Worm (Caenorhabditis elegans): ENCODE data around the gene C56G2.4.

C56G2.4 gene

DNA sequence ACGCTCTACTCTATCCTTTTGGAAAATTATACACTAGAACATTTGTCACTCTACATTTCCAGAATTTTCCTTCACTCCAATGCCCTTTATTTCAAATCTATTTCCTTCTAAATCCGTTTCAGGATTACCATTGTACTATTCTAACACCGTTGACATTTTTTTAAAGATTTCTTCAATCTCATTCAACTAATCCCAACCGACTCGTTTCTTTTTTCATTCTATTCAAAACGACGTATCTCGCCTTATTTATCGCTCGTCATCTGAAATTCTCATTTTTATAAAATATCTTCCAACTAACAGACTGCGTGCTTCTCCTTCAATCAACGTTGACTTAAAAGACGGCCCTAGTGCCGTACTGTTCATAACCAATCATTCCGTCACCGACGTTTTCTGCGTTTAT is 21.6 kb downstream of the C56G2.4 start, which contains the start of gene akap-1:
Gene akap-1 (plus strand): TSS at position 301 of the 400 bp plus-strand sequence.
- TF ChIP-seq nhr-43 (tag; optimal IDR thresholded peaks at IDR 0.05; ENCODE audit: poor library complexity, severe bottlenecking) (no peak), unc-62 (GFP tag; optimal IDR thresholded peaks at IDR 0.05) (no peak), nhr-76 (tag; optimal IDR thresholded peaks at IDR 0.05) (no peak), R02D3.7 (tag; optimal IDR thresholded peaks at IDR 0.05) (no peak), nhr-12 (tag; optimal IDR thresholded peaks at IDR 0.05) (no peak), pqm-1 (tag; optimal IDR thresholded peaks at IDR 0.05) (no peak), ztf-11 (tag; optimal IDR thresholded peaks at IDR 0.05) (no peak), lsy-12 (tag; optimal IDR thresholded peaks at IDR 0.05) (no peak), mml-1 (tag; optimal IDR thresholded peaks at IDR 0.05) (no peak), mdl-1 (tag; optimal IDR thresholded peaks at IDR 0.05) (no peak)

ce11 chrIII:6355359-6355758 is 23.8 kb downstream of the C56G2.4 start:
- TF ChIP-seq ZK546.5 (tag; optimal IDR thresholded peaks at IDR 0.05) (no peak), pha-4 (tag; optimal IDR thresholded peaks at IDR 0.05) (peak; percentile 19)

- TF ChIP-seq egl-27 (tag; optimal IDR thresholded peaks at IDR 0.05): no peak
- peak; percentile 17 for TF ChIP-seq egl-5 (tag; optimal IDR thresholded peaks at IDR 0.05)
Observed at ce11 chrIII:6356007-6356406, 24.5 kb downstream of the C56G2.4 start.

- TF ChIP-seq hmg-11 (tag; optimal IDR thresholded peaks at IDR 0.05) (no peak), ama-1 (optimal IDR thresholded peaks at IDR 0.05) (peak; percentile 11)
Observed at ce11 chrIII:6356764-6357163, 25.2 kb downstream of the C56G2.4 start.

ce11 chrIII:6358704-6359103 is 27.2 kb downstream of the C56G2.4 start:
- TF ChIP-seq fos-1 (tag; optimal IDR thresholded peaks at IDR 0.05) (no peak), fkh-2 (tag; optimal IDR thresholded peaks at IDR 0.05) (no peak), nhr-28 (tag; optimal IDR thresholded peaks at IDR 0.05) (no peak), nhr-25 (tag; optimal IDR thresholded peaks at IDR 0.05) (no peak), nhr-11 (tag; optimal IDR thresholded peaks at IDR 0.05) (no peak), nhr-23 (tag; optimal IDR thresholded peaks at IDR 0.05) (no peak)

ce11 chrIII:6359171-6359854 is 27.8 kb downstream of the C56G2.4 start:
- TF ChIP-seq snpc-4 (tag; optimal IDR thresholded peaks at IDR 0.05): no peak
- no peak for TF ChIP-seq lin-15B (tag; optimal IDR thresholded peaks at IDR 0.05)
- no peak for TF ChIP-seq tbx-2 (tag; optimal IDR thresholded peaks at IDR 0.05)
- TF ChIP-seq ceh-82 (tag; optimal IDR thresholded peaks at IDR 0.05): no peak
- no peak for TF ChIP-seq nhr-28 (tag; optimal IDR thresholded peaks at IDR 0.05)
- no peak for TF ChIP-seq zag-1 (tag; optimal IDR thresholded peaks at IDR 0.05)
- TF ChIP-seq nhr-25 (tag; optimal IDR thresholded peaks at IDR 0.05): peak; percentile 59
- no peak for TF ChIP-seq unc-62 (GFP tag; optimal IDR thresholded peaks at IDR 0.05)
- TF ChIP-seq jun-1 (tag; optimal IDR thresholded peaks at IDR 0.05): peak; percentile 31
- no peak for TF ChIP-seq nhr-76 (tag; optimal IDR thresholded peaks at IDR 0.05)

- TF ChIP-seq egl-5 (tag; optimal IDR thresholded peaks at IDR 0.05) (no peak), ceh-16 (tag; optimal IDR thresholded peaks at IDR 0.05) (no peak), nhr-43 (tag; optimal IDR thresholded peaks at IDR 0.05; ENCODE audit: poor library complexity, severe bottlenecking) (peak; percentile 42), lin-15B (tag; optimal IDR thresholded peaks at IDR 0.05) (no peak), nhr-237 (tag; optimal IDR thresholded peaks at IDR 0.05) (no peak), nfya-1 (tag; optimal IDR thresholded peaks at IDR 0.05; ENCODE audit: insufficient read depth) (peak; percentile 42), elt-1 (tag; optimal IDR thresholded peaks at IDR 0.05) (peak; percentile 49), sea-2 (GFP tag; optimal IDR thresholded peaks at IDR 0.05) (no peak), eor-1 (tag; optimal IDR thresholded peaks at IDR 0.05) (no peak), snpc-4 (tag; optimal IDR thresholded peaks at IDR 0.05) (no peak), lin-39 (tag; optimal IDR thresholded peaks at IDR 0.05) (peak; percentile 44)
Observed at ce11 chrIII:6360114-6360513, 28.6 kb downstream of the C56G2.4 start.
